Worm (Caenorhabditis elegans): Measurements from ENCODE around the gene glb-16.

glb-16 gene

ce11 chrX:7502807-7503206, 37.1 kb downstream of the glb-16 start, which contains the start of gene F48E3.6:
TSS of gene F48E3.6 (minus strand) at chrX:7502907.
- no peak for TF ChIP-seq ham-2 (GFP tag; optimal IDR thresholded peaks at IDR 0.05)
- no peak for TF ChIP-seq sptf-1 (tag; optimal IDR thresholded peaks at IDR 0.05)
- TF ChIP-seq mep-1 (tag; optimal IDR thresholded peaks at IDR 0.05): no peak
- no peak for TF ChIP-seq nhr-76 (tag; optimal IDR thresholded peaks at IDR 0.05)
- no peak for TF ChIP-seq unc-39 (tag; optimal IDR thresholded peaks at IDR 0.05)
- TF ChIP-seq unc-120 (tag; optimal IDR thresholded peaks at IDR 0.05; ENCODE audit: poor library complexity, severe bottlenecking): no peak
- no peak for TF ChIP-seq cnd-1 (tag; optimal IDR thresholded peaks at IDR 0.05)
- TF ChIP-seq lin-13 (tag; optimal IDR thresholded peaks at IDR 0.05): no peak
- TF ChIP-seq M03D4.4 (tag; optimal IDR thresholded peaks at IDR 0.05): no peak

- TF ChIP-seq snpc-4 (tag; optimal IDR thresholded peaks at IDR 0.05) (no peak), ham-2 (GFP tag; optimal IDR thresholded peaks at IDR 0.05) (no peak), hlh-1 (tag; optimal IDR thresholded peaks at IDR 0.05) (peak; percentile 37), lsy-2 (tag; optimal IDR thresholded peaks at IDR 0.05) (peak; percentile 77), sem-2 (GFP tag; optimal IDR thresholded peaks at IDR 0.05) (no peak), lin-13 (tag; optimal IDR thresholded peaks at IDR 0.05) (peak; percentile 90), nhr-76 (tag; optimal IDR thresholded peaks at IDR 0.05) (no peak), ceh-43 (GFP tag; optimal IDR thresholded peaks at IDR 0.05) (peak; percentile 19), tbx-8 (GFP tag; optimal IDR thresholded peaks at IDR 0.05) (peak; percentile 28), sptf-1 (tag; optimal IDR thresholded peaks at IDR 0.05) (no peak), drap-1 (GFP tag; optimal IDR thresholded peaks at IDR 0.05) (peak; percentile 45), nhr-237 (tag; optimal IDR thresholded peaks at IDR 0.05) (peak; percentile 40), unc-120 (tag; optimal IDR thresholded peaks at IDR 0.05; ENCODE audit: poor library complexity, severe bottlenecking) (peak; percentile 55), unc-39 (tag; optimal IDR thresholded peaks at IDR 0.05) (no peak), ces-1 (GFP tag; optimal IDR thresholded peaks at IDR 0.05) (peak; percentile 95), mep-1 (tag; optimal IDR thresholded peaks at IDR 0.05) (peak; percentile 92), mab-5 (tag; optimal IDR thresholded peaks at IDR 0.05) (no peak), mls-2 (tag; optimal IDR thresholded peaks at IDR 0.05) (no peak), cnd-1 (tag; optimal IDR thresholded peaks at IDR 0.05) (peak; percentile 75), nhr-28 (tag; optimal IDR thresholded peaks at IDR 0.05) (no peak), flh-1 (GFP tag; optimal IDR thresholded peaks at IDR 0.05) (peak; percentile 13), nhr-12 (tag; optimal IDR thresholded peaks at IDR 0.05) (no peak), pha-4 (tag; optimal IDR thresholded peaks at IDR 0.05) (peak; percentile 62), elt-3 (tag; optimal IDR thresholded peaks at IDR 0.05) (no peak), elt-1 (tag; optimal IDR thresholded peaks at IDR 0.05; ENCODE audit: borderline replicate concordance, insufficient read depth) (no peak), ceh-39 (tag; optimal IDR thresholded peaks at IDR 0.05) (peak; percentile 36), bed-3 (GFP tag; optimal IDR thresholded peaks at IDR 0.05) (no peak), lin-32 (GFP tag; optimal IDR thresholded peaks at IDR 0.05) (no peak), zip-8 (tag; optimal IDR thresholded peaks at IDR 0.05) (peak; percentile 1), M03D4.4 (tag; optimal IDR thresholded peaks at IDR 0.05) (peak; percentile 59), ceh-83 (GFP tag; optimal IDR thresholded peaks at IDR 0.05) (peak; percentile 48), blmp-1 (tag; optimal IDR thresholded peaks at IDR 0.05) (no peak), ztf-11 (tag; optimal IDR thresholded peaks at IDR 0.05) (no peak), unc-62 (GFP tag; optimal IDR thresholded peaks at IDR 0.05) (no peak)
These were observed 39.0 kb downstream of the glb-16 start, which contains the start of gene uggt-1 for ce11 chrX:7500970-7501369. TSS of gene uggt-1 (minus strand) at chrX:7500982.

ce11 chrX:7495491-7495890, 44.4 kb downstream of the glb-16 start, which contains the start of gene try-14:
TSS of gene try-14 (minus strand) at chrX:7495591.
- TF ChIP-seq mep-1 (tag; optimal IDR thresholded peaks at IDR 0.05) (no peak), nhr-237 (tag; optimal IDR thresholded peaks at IDR 0.05) (no peak)

ce11 chrX:7493020-7493419, 46.9 kb downstream of the glb-16 start, which contains the start of gene F48E3.2:
TSS of gene F48E3.2 (minus strand) at chrX:7493120.
- TF ChIP-seq ceh-39 (tag; optimal IDR thresholded peaks at IDR 0.05): no peak
- TF ChIP-seq zip-8 (tag; optimal IDR thresholded peaks at IDR 0.05): no peak
- TF ChIP-seq snpc-4 (tag; optimal IDR thresholded peaks at IDR 0.05): no peak
- no peak for TF ChIP-seq unc-39 (tag; optimal IDR thresholded peaks at IDR 0.05)
- TF ChIP-seq lsy-2 (tag; optimal IDR thresholded peaks at IDR 0.05): no peak
- TF ChIP-seq mls-2 (tag; optimal IDR thresholded peaks at IDR 0.05): no peak
- TF ChIP-seq ceh-43 (GFP tag; optimal IDR thresholded peaks at IDR 0.05): no peak
- TF ChIP-seq nhr-2 (tag; optimal IDR thresholded peaks at IDR 0.05): no peak
- no peak for TF ChIP-seq ztf-11 (tag; optimal IDR thresholded peaks at IDR 0.05)
- TF ChIP-seq hlh-1 (tag; optimal IDR thresholded peaks at IDR 0.05): no peak
- TF ChIP-seq bed-3 (GFP tag; optimal IDR thresholded peaks at IDR 0.05): no peak
- no peak for TF ChIP-seq unc-62 (GFP tag; optimal IDR thresholded peaks at IDR 0.05)
- no peak for TF ChIP-seq nhr-12 (tag; optimal IDR thresholded peaks at IDR 0.05)
